Worm (Caenorhabditis elegans): ENCODE results near the gene nfyc-1.

- TF ChIP-seq med-1 (GFP tag; optimal IDR thresholded peaks at IDR 0.05; ENCODE audit: insufficient read depth) (no peak), ref-1 (GFP tag; conservative IDR thresholded peaks at IDR 0.05) (no peak), klf-2 (GFP tag; conservative IDR thresholded peaks at IDR 0.05) (no peak), flt-1 (GFP tag; IDR thresholded peaks at IDR 0.05) (no peak), cog-1 (tag; optimal IDR thresholded peaks at IDR 0.05) (no peak)
Observed at ce11 chrII:86794-87193, 43.1 kb downstream of the nfyc-1 start.

Data from whole organism, midembryonic.